Fruit fly (Drosophila melanogaster): ENCODE results near the gene ush.

Gene ush

DNA sequence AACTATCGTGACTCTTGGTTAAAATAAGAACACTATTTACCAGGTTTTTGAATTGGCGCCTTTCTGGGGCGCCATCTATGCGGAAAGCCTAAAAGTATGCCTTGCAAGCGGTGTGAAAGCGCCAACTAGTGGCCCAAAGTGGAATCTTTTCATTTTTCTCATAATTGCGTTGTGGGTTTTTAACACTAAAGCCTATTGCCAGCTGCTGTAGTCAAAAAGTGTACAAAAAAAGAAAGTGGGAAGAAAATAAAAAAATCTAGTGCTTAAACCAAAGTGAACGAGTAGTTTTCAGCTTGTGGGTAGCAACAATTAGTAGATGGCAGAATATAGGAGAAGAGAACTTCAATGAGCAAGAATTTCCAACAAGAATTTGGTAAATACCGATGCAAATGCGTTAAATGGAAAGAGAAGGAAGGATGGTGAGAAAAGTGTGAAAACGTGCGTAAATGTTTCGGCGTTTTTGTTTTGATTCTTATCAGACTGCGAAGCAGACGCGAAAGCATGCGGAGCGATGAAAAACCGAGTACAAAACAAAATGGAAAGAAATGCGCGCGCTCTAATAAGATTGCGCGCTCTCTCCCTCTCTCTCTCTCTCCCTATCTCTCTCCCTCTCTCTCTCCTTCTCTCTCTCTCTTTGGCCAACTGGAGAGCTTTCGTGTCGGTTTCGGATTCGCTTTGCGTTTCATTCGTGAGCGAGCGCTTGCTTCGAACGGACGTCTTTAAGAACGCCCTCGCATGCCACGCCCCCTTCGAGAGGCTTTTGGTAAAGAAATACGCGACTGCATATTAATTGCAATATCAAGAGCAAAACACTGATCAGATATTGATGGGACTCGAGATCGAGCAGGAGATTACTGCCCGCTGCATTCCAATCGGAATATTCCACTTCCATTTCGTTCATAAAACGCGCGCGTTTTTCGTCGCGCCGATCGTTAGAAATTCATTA, 14.4 kb downstream of the ush start (continued):
- TF ChIP-seq eg (GFP tag; IDR thresholded peaks at IDR 0.05) (peak; percentile 65), acj6 (GFP tag; optimal IDR thresholded peaks at IDR 0.05) (no peak), CG8319 (GFP tag; optimal IDR thresholded peaks at IDR 0.05) (no peak), dsx (GFP tag; optimal IDR thresholded peaks at IDR 0.05; ENCODE audit: poor library complexity, severe bottlenecking) (peak; percentile 37), CG16779 (tag; optimal IDR thresholded peaks at IDR 0.05) (peak; percentile 75), Gug (GFP tag; IDR thresholded peaks at IDR 0.05) (no peak; the same call in 1 of the 2 replicates), CG32006 (GFP tag; optimal IDR thresholded peaks at IDR 0.05) (peak; percentile 52), CG6792 (GFP tag; optimal IDR thresholded peaks at IDR 0.05) (peak; percentile 30), CG7368 (GFP tag; optimal IDR thresholded peaks at IDR 0.05) (no peak), Eip78C (GFP tag) (peak; percentile 90), svp (GFP tag) (peak; percentile 83), CG34406 (GFP tag; optimal IDR thresholded peaks at IDR 0.05) (peak; percentile 39), OdsH (GFP tag; optimal IDR thresholded peaks at IDR 0.05) (peak; percentile 7), CG6163 (GFP tag; IDR thresholded peaks at IDR 0.05) (peak; percentile 78), Met (GFP tag; optimal IDR thresholded peaks at IDR 0.05) (peak; percentile 64), Ets21C (GFP tag; optimal IDR thresholded peaks at IDR 0.05) (peak; percentile 45), CG10669 (GFP tag; optimal IDR thresholded peaks at IDR 0.05) (peak; percentile 25), pdm3 (GFP tag; optimal IDR thresholded peaks at IDR 0.05) (peak; percentile 30), vri (GFP tag; optimal IDR thresholded peaks at IDR 0.05) (peak; percentile 86), Sox102F (GFP tag; optimal IDR thresholded peaks at IDR 0.05) (peak; percentile 86), Hr4 (GFP tag; optimal IDR thresholded peaks at IDR 0.05) (peak; percentile 31), CG6854 (GFP tag; optimal IDR thresholded peaks at IDR 0.05) (peak; percentile 78), dac (GFP tag; optimal IDR thresholded peaks at IDR 0.05) (peak; percentile 4), CG8119 (GFP tag; IDR thresholded peaks at IDR 0.05) (peak; percentile 64; the same call in 2 of the 3 replicates), CG6276 (GFP tag; optimal IDR thresholded peaks at IDR 0.05) (peak; percentile 77), topi (GFP tag; optimal IDR thresholded peaks at IDR 0.05) (peak; percentile 73), lz (GFP tag; optimal IDR thresholded peaks at IDR 0.05) (peak; percentile 56), fkh (GFP tag; optimal IDR thresholded peaks at IDR 0.05) (peak; percentile 39), CG1621 (tag; optimal IDR thresholded peaks at IDR 0.05) (peak; percentile 9), Sox15 (GFP tag; optimal IDR thresholded peaks at IDR 0.05) (peak; percentile 7), CG15336 (GFP tag; IDR thresholded peaks at IDR 0.05) (0 out of 2 replicates have a peak, but pooled peaks have one; percentile 68), ss (GFP tag; optimal IDR thresholded peaks at IDR 0.05) (peak; percentile 84 to 90), CG11762 (GFP tag; optimal IDR thresholded peaks at IDR 0.05; ENCODE audit: insufficient read depth) (peak; percentile 24), CG4318 (GFP tag; optimal IDR thresholded peaks at IDR 0.05) (no peak), Blimp-1 (GFP tag; optimal IDR thresholded peaks at IDR 0.05) (peak; percentile 27), net (GFP tag; optimal IDR thresholded peaks at IDR 0.05) (peak; percentile 54)

DNA sequence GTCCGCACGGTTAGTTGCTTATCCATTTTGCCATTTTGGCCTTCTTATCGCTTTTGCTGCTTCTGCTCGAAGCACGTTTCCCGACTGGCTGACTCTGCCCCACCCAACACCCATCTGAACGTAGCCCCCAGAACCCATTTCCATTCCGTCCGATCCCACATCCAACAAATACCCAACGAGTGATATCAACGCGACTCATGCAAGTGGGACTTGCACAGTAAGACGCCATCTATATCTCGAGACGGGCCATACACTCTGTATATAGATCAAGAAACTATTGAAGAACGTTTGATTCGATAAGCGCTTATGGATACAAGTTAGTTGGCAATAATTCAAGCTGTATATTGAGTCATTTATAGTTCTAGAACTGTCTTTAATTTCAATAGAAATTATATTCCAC, 16.2 kb downstream of the ush start:
- TF ChIP-seq achi (GFP tag; optimal IDR thresholded peaks at IDR 0.05) (no peak), fd59A (GFP tag; optimal IDR thresholded peaks at IDR 0.05) (no peak), esn (GFP tag; optimal IDR thresholded peaks at IDR 0.05) (no peak), cyc (GFP tag; optimal IDR thresholded peaks at IDR 0.05) (no peak), CG3919 (GFP tag; optimal IDR thresholded peaks at IDR 0.05) (no peak), ss (GFP tag; optimal IDR thresholded peaks at IDR 0.05) (no peak), Hr4 (GFP tag; optimal IDR thresholded peaks at IDR 0.05) (no peak), CG10631 (GFP tag; optimal IDR thresholded peaks at IDR 0.05) (no peak)
